Fruit fly (Drosophila melanogaster): Measurements from ENCODE around the gene pon.

The pon gene

DNA sequence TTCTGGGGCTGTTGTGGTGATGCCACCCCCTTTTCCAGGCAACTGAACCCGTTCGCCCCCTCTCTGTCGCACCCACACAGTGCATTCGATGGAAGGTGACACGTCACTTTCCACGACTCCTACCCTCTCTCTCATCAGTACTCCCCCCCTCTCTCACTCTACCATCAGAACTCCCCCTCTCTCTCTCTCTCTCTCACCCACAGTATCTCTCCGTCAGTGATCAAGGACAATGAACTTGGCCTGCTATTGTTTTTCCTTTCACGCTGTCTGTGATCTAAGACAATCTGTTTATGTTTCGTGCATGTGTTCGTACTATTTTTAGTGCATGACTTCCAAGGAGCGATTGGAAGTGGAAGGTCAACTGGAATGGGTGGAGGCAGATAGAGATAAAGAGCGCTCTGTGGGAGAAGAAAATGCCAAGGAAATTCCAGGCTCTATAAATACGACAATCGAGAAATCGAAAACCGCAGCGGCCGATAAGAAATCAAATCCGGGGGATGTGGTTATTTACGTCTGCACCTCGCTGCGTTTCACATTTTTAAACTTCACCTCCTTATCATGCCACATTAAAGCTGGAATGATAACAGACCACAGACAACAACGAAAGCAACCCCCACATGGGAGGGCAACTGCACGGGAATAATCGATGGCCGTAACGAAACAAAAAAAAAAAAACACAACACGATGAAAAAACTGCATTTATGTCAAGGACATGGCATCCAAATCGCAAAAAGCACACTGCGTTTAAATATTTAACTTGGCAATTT lies 42.2 kb downstream of the pon start (continued):
- TF ChIP-seq sens-2 (GFP tag; IDR thresholded peaks at IDR 0.05) (no peak), dmrt11E (tag; optimal IDR thresholded peaks at IDR 0.05) (no peak), CG14860 (GFP tag; IDR thresholded peaks at IDR 0.05; ENCODE audit: partially characterized antibody) (no peak), cad (GFP tag; optimal IDR thresholded peaks at IDR 0.05) (no peak), crol (GFP tag; IDR thresholded peaks at IDR 0.05) (peak; percentile 95), TFAM (GFP tag; optimal IDR thresholded peaks at IDR 0.05) (no peak), CG18764 (GFP tag; optimal IDR thresholded peaks at IDR 0.05) (no peak), sens (GFP tag) (peak; percentile 48), twi (tag; optimal IDR thresholded peaks at IDR 0.05) (peak; percentile 77), CkIIα-i1 (GFP tag; IDR thresholded peaks at IDR 0.05) (no peak), CG7928 (GFP tag; optimal IDR thresholded peaks at IDR 0.05) (no peak), Ets97D (GFP tag; optimal IDR thresholded peaks at IDR 0.05) (no peak), lbe (GFP tag; optimal IDR thresholded peaks at IDR 0.05) (no peak), NC2β (GFP tag; optimal IDR thresholded peaks at IDR 0.05) (no peak), pum (GFP tag; optimal IDR thresholded peaks at IDR 0.05) (no peak), CG1832 (GFP tag; optimal IDR thresholded peaks at IDR 0.05) (peak; percentile 64), Trl (optimal IDR thresholded peaks at IDR 0.05) (peak in 1 of 2 experiments; percentile 66), Trl (GFP tag; optimal IDR thresholded peaks at IDR 0.05) (no peak), CG9876 (GFP tag; optimal IDR thresholded peaks at IDR 0.05) (no peak), slp2 (GFP tag; optimal IDR thresholded peaks at IDR 0.05) (no peak)

DNA sequence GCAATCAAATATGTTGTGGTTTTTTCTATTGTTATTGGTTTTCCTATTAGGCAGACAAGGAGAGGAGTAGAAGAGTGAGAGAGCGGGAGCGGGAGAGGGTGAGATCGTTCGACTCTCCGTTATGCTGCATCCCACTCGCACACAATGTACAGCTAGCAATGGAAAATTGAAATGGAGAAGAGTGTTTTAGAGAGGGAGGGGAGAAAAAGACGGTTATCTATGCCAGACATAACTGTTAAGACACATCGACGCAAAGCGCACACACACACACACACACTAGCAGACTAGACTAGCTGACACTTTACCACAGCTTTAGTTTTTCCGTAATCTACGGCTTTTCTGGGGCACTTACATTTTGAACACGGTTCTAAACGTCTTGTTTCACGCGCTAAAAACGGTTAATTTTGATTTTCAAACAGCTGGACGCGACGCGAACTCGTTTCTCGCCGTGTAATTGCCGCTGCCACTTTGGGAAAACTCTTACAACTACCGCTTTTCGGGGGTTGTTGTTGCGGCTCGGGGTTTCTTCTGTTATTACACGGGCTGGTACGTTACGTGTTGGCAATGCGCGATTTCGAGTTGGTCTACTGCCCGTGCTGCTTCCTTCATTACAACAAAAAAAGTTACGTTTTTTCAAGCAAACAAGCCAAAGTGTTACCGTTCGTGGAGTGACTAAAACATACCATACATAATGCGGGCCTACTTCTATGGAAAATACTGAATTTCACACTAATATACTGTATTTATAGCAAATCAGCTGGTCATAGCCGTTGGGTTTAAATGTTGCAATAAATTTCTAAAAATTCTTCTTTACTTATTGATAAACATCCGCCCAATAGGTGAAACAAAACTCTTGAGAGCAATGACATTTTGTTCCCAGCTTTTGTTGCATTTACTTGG lies 43.0 kb downstream of the pon start, which contains the start of gene fzr:
Gene fzr, minus strand, starts transcription at position 625 of the 900 bp plus-strand sequence.
- no peak for TF ChIP-seq HmgZ (tag; optimal IDR thresholded peaks at IDR 0.05)
- no peak for TF ChIP-seq D19A (tag; optimal IDR thresholded peaks at IDR 0.05)
- no peak for TF ChIP-seq grn (GFP tag; optimal IDR thresholded peaks at IDR 0.05)
- peak; percentile 50 to 88 for TF ChIP-seq crp (GFP tag; optimal IDR thresholded peaks at IDR 0.05)
- peak; percentile 69 for TF ChIP-seq CG1832 (GFP tag; optimal IDR thresholded peaks at IDR 0.05)
- no peak for TF ChIP-seq CG13894 (tag; optimal IDR thresholded peaks at IDR 0.05)
- no peak for TF ChIP-seq bigmax (GFP tag; optimal IDR thresholded peaks at IDR 0.05)
- TF ChIP-seq D (optimal IDR thresholded peaks at IDR 0.05): peak; percentile 62
- no peak for TF ChIP-seq D (GFP tag; optimal IDR thresholded peaks at IDR 0.05)
- TF ChIP-seq disco-r (GFP tag; optimal IDR thresholded peaks at IDR 0.05): no peak
- no peak for TF ChIP-seq CG11456 (GFP tag; IDR thresholded peaks at IDR 0.05)
- TF ChIP-seq kah (GFP tag; optimal IDR thresholded peaks at IDR 0.05): no peak
- TF ChIP-seq slbo (GFP tag; IDR thresholded peaks at IDR 0.05): no peak
- no peak for TF ChIP-seq lov (optimal IDR thresholded peaks at IDR 0.05)
- TF ChIP-seq lov (GFP tag; IDR thresholded peaks at IDR 0.05): no peak
- no peak for TF ChIP-seq Atf-2 (GFP tag; optimal IDR thresholded peaks at IDR 0.05)
- no peak for TF ChIP-seq CG42726 (GFP tag; IDR thresholded peaks at IDR 0.05; ENCODE audit: partially characterized antibody)
- TF ChIP-seq H15 (GFP tag; IDR thresholded peaks at IDR 0.05): 0 out of 3 replicates have a peak, but pooled peaks have one; percentile 29
- no peak for TF ChIP-seq Hr39 (optimal IDR thresholded peaks at IDR 0.05)
- 0 out of 2 replicates have a peak, but pooled peaks have one; percentile 12 for TF ChIP-seq ranshi (GFP tag; IDR thresholded peaks at IDR 0.05)
- TF ChIP-seq klu (GFP tag; IDR thresholded peaks at IDR 0.05): no peak
- no peak for TF ChIP-seq CG8281 (tag; optimal IDR thresholded peaks at IDR 0.05)
- TF ChIP-seq CG14667 (GFP tag; IDR thresholded peaks at IDR 0.05): no peak
- no peak for TF ChIP-seq ara (GFP tag; IDR thresholded peaks at IDR 0.05)
- no peak for TF ChIP-seq tup (GFP tag; optimal IDR thresholded peaks at IDR 0.05)
- TF ChIP-seq trh (GFP tag; optimal IDR thresholded peaks at IDR 0.05): no peak
- peak; percentile 65; the same call in 2 of the 3 replicates for TF ChIP-seq CG11695 (GFP tag; IDR thresholded peaks at IDR 0.05)
- TF ChIP-seq CG10543 (GFP tag; optimal IDR thresholded peaks at IDR 0.05): no peak
- no peak for TF ChIP-seq amos (GFP tag; IDR thresholded peaks at IDR 0.05; ENCODE audit: partially characterized antibody)
- no peak for TF ChIP-seq CG4820 (GFP tag; optimal IDR thresholded peaks at IDR 0.05)
- peak; percentile 14 for TF ChIP-seq Med (GFP tag)

Data from whole organism, embryonic.